Fruit fly (Drosophila melanogaster) whole organism, pupa: ENCODE results near the gene Vps45.

Experiments
- CG12605 ChIP-seq: fragments of 200-800 bp; sonication (Bioruptor generic); IDR thresholded peaks from 2 replicates; pipeline ENCODE4 v1.3.6; 2022; ENCODE audit warnings: missing biosample characterization, missing genetic modification characterization
- CG34367 ChIP-seq: fragments of 200-800 bp; sonication (Bioruptor generic); optimal IDR thresholded peaks from 2 replicates; lab custom pipeline; 2018; ENCODE audit warnings: missing biosample characterization, mild to moderate bottlenecking, missing genetic modification characterization
- CG8159 ChIP-seq: fragments of 200-800 bp; sonication (Bioruptor generic); optimal IDR thresholded peaks from 3 replicates; lab custom pipeline; 2018; ENCODE audit warnings: missing biosample characterization, mild to moderate bottlenecking, missing genetic modification characterization, moderate library complexity
- CG8301 ChIP-seq: fragments of 200-800 bp; sonication (Bioruptor generic); optimal IDR thresholded peaks from 2 replicates; lab custom pipeline; 2018; ENCODE audit warnings: missing biosample characterization, mild to moderate bottlenecking, missing genetic modification characterization
- D1 ChIP-seq: fragments of 200-800 bp; sonication (Bioruptor generic); optimal IDR thresholded peaks from 2 replicates; lab custom pipeline; 2018; ENCODE audit warnings: missing biosample characterization, mild to moderate bottlenecking, missing genetic modification characterization, moderate library complexity
- EcR ChIP-seq: fragments of 200-800 bp; sonication (Bioruptor generic); optimal IDR thresholded peaks from 3 replicates; lab custom pipeline; 2019; ENCODE audit warnings: missing biosample characterization, missing genetic modification characterization, mild to moderate bottlenecking, moderate library complexity, missing genetic modification reagents
- Ets98B ChIP-seq: fragments of 200-800 bp; sonication (Bioruptor generic); IDR thresholded peaks from 2 replicates; pipeline ENCODE4 v1.3.6; 2022; ENCODE audit warnings: missing biosample characterization, missing genetic modification characterization
- Pif1B ChIP-seq: fragments of 200-800 bp; sonication (Bioruptor generic); optimal IDR thresholded peaks from 3 replicates; lab custom pipeline; 2016; ENCODE audit warnings: missing biosample characterization, missing genetic modification characterization
- fd96Ca ChIP-seq: fragments of 200-800 bp; sonication (Bioruptor generic); IDR thresholded peaks from 3 replicates; pipeline ENCODE4 v1.3.6; 2022; ENCODE audit warnings: missing biosample characterization, missing genetic modification characterization
- rn ChIP-seq: fragments of 200-800 bp; sonication (Bioruptor generic); IDR thresholded peaks from 2 replicates; pipeline ENCODE4 v1.3.6; 2022; ENCODE audit warnings: missing biosample characterization, missing genetic modification characterization

- TF ChIP-seq D1 (tag; lab: Kevin White, UChicago) (no peak), fd96Ca (GFP tag; lab: Robert Waterston, UW) (no peak; the same call in 1 of the 3 replicates), CG12605 (GFP tag; lab: Robert Waterston, UW) (no peak), EcR (GFP tag; lab: Kevin White, UChicago) (no peak), Pif1B (GFP tag; lab: Kevin White, UChicago) (no peak), CG8301 (tag; lab: Kevin White, UChicago) (peak; percentile 30), Ets98B (no peak), CG8159 (tag; lab: Kevin White, UChicago) (peak; percentile 63), CG34367 (tag; lab: Kevin White, UChicago) (peak; percentile 45), rn (no peak)
Observed at dm6 chr3R:9594251-9594581, 30.5 kb downstream of the Vps45 start.
